Worm (Caenorhabditis elegans): Measurements from ENCODE around the gene osg-1.

The osg-1 gene

ce11 chrIII:5503669-5504068, 16.3 kb downstream of the osg-1 start (continued):
- no peak for TF ChIP-seq egrh-3 (GFP tag; IDR thresholded peaks at IDR 0.05)
- TF ChIP-seq cebp-1 (GFP tag; IDR thresholded peaks at IDR 0.05), result no peak
- no peak for TF ChIP-seq cebp-1 (tag; optimal IDR thresholded peaks at IDR 0.05)
- TF ChIP-seq tbp1 (GFP tag; optimal IDR thresholded peaks at IDR 0.05), result no peak
- TF ChIP-seq F57A8.1 (GFP tag; optimal IDR thresholded peaks at IDR 0.05), result no peak
- TF ChIP-seq sdz-38 (tag; optimal IDR thresholded peaks at IDR 0.05), result no peak
- TF ChIP-seq ztf-22 (GFP tag; optimal IDR thresholded peaks at IDR 0.05), result no peak
- no peak for TF ChIP-seq attf-5 (GFP tag; optimal IDR thresholded peaks at IDR 0.05)
- TF ChIP-seq F22D6.2 (tag; optimal IDR thresholded peaks at IDR 0.05), result no peak
- TF ChIP-seq akir-1 (GFP tag; optimal IDR thresholded peaks at IDR 0.05), result no peak
- TF ChIP-seq hsf-1 (GFP tag; IDR thresholded peaks at IDR 0.05), result no peak
- TF ChIP-seq pha-4 (tag; optimal IDR thresholded peaks at IDR 0.05), result no peak
- TF ChIP-seq snpc-4 (GFP tag; optimal IDR thresholded peaks at IDR 0.05), result no peak
- no peak for TF ChIP-seq snpc-4 (tag; optimal IDR thresholded peaks at IDR 0.05)
- TF ChIP-seq lsl-1 (GFP tag; optimal IDR thresholded peaks at IDR 0.05), result peak; percentile 41
- no peak for TF ChIP-seq ztf-3 (GFP tag; optimal IDR thresholded peaks at IDR 0.05)
- no peak for TF ChIP-seq B0336.3 (GFP tag; IDR thresholded peaks at IDR 0.05)
- no peak for TF ChIP-seq unc-130 (GFP tag; optimal IDR thresholded peaks at IDR 0.05)
- TF ChIP-seq repo-1 (tag; optimal IDR thresholded peaks at IDR 0.05), result no peak
- no peak for TF ChIP-seq T07F8.4 (tag; optimal IDR thresholded peaks at IDR 0.05)
- TF ChIP-seq ceh-58 (GFP tag; IDR thresholded peaks at IDR 0.05), result no peak
- no peak for TF ChIP-seq bed-2 (GFP tag; IDR thresholded peaks at IDR 0.05)
- TF ChIP-seq athp-1 (tag; optimal IDR thresholded peaks at IDR 0.05), result no peak
- no peak for TF ChIP-seq Y95B8A.8 (GFP tag; IDR thresholded peaks at IDR 0.05)
- no peak for TF ChIP-seq sea-2 (GFP tag; IDR thresholded peaks at IDR 0.05)
- no peak for TF ChIP-seq nhr-90 (tag; optimal IDR thresholded peaks at IDR 0.05)
- TF ChIP-seq pbrm-1 (GFP tag; IDR thresholded peaks at IDR 0.05), result 0 out of 2 replicates have a peak, but pooled peaks have one; percentile 23
- no peak for TF ChIP-seq aptf-2 (GFP tag; conservative IDR thresholded peaks at IDR 0.05)
- no peak for TF ChIP-seq nhr-27 (tag; optimal IDR thresholded peaks at IDR 0.05)
- no peak for TF ChIP-seq nhr-179 (tag; optimal IDR thresholded peaks at IDR 0.05)
- no peak for TF ChIP-seq let-607 (tag; optimal IDR thresholded peaks at IDR 0.05)
- TF ChIP-seq aptf-3 (GFP tag; IDR thresholded peaks at IDR 0.05), result no peak
- TF ChIP-seq ets-4 (GFP tag; optimal IDR thresholded peaks at IDR 0.05), result no peak
- no peak for TF ChIP-seq F23B12.7 (tag; optimal IDR thresholded peaks at IDR 0.05; ENCODE audit: insufficient read depth)
- no peak for TF ChIP-seq nhr-80 (tag; optimal IDR thresholded peaks at IDR 0.05)
- no peak for TF ChIP-seq attf-6 (GFP tag; IDR thresholded peaks at IDR 0.05)
- no peak for TF ChIP-seq ztf-18 (tag; optimal IDR thresholded peaks at IDR 0.05)
- TF ChIP-seq snpc-3.4 (tag; optimal IDR thresholded peaks at IDR 0.05), result peak; percentile 5
- TF ChIP-seq sptf-2 (GFP tag; optimal IDR thresholded peaks at IDR 0.05), result no peak
- no peak for TF ChIP-seq hrde-1 (tag; optimal IDR thresholded peaks at IDR 0.05; ENCODE audit: borderline replicate concordance)
- TF ChIP-seq let-526 (GFP tag; IDR thresholded peaks at IDR 0.05), result no peak
- TF ChIP-seq nhr-120 (GFP tag; IDR thresholded peaks at IDR 0.05), result no peak
- no peak for TF ChIP-seq unc-62 (GFP tag; optimal IDR thresholded peaks at IDR 0.05)
- TF ChIP-seq snpc-1.3 (tag; optimal IDR thresholded peaks at IDR 0.05; ENCODE audit: insufficient read depth), result peak; percentile 35
- TF ChIP-seq ekl-4 (GFP tag; IDR thresholded peaks at IDR 0.05), result no peak
- no peak for TF ChIP-seq mes-4 (tag; optimal IDR thresholded peaks at IDR 0.05)
- TF ChIP-seq nfya-2 (GFP tag; IDR thresholded peaks at IDR 0.05), result no peak
- TF ChIP-seq rpc-1 (optimal IDR thresholded peaks at IDR 0.05), result no peak
- TF ChIP-seq rpc-1 (tag; optimal IDR thresholded peaks at IDR 0.05), result no peak
- TF ChIP-seq madf-6 (GFP tag; IDR thresholded peaks at IDR 0.05), result peak; percentile 69; the same call in 1 of the 2 replicates
